Fruit fly (Drosophila melanogaster): Measurements from ENCODE around the gene Nrd1.

dm6 chrX:11854758-11855465 is 13.8 kb downstream of the Nrd1 start, which contains the start of the genes CG10347 and ATP7:
- TF ChIP-seq psq (GFP tag; optimal IDR thresholded peaks at IDR 0.05) (peak; percentile 12), OdsH (GFP tag; optimal IDR thresholded peaks at IDR 0.05) (no peak), Jra (GFP tag; optimal IDR thresholded peaks at IDR 0.05) (peak; percentile 75), Rel (GFP tag; optimal IDR thresholded peaks at IDR 0.05) (no peak), Rel (tag; optimal IDR thresholded peaks at IDR 0.05) (peak; percentile 95), jim (GFP tag; optimal IDR thresholded peaks at IDR 0.05) (no peak), Hnf4 (GFP tag; optimal IDR thresholded peaks at IDR 0.05) (peak; percentile 68), pan (optimal IDR thresholded peaks at IDR 0.05) (no peak), Abd-B (GFP tag; optimal IDR thresholded peaks at IDR 0.05) (no peak), lola (GFP tag; optimal IDR thresholded peaks at IDR 0.05) (no peak), CrebA (GFP tag; optimal IDR thresholded peaks at IDR 0.05; ENCODE audit: borderline replicate concordance) (no peak), Hr78 (GFP tag; optimal IDR thresholded peaks at IDR 0.05) (no peak), Dfd (GFP tag; optimal IDR thresholded peaks at IDR 0.05) (no peak)

Measured in whole organism, wandering third instar larva.